Worm (Caenorhabditis elegans): ENCODE data around the gene K05B2.4.

DNA sequence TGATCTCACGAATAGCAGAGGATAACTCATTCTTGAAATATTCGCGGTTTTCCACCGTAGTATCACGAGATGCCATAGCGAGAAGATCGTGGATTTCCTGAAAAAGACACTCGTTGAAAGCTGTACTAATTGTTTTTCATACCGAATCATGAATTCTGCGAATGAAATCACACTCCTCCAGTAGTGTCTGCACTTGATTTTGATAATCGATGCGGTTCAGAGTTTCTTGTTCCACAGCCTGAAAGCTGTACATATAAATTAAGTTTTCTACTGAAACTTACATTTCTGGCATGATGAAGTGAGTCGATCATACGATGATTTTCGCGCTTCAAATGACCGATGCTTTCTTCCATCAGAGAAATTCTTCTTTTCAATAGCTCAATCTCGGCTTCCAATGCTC is 6.3 kb downstream of the K05B2.4 start:
- TF ChIP-seq lin-39 (tag; optimal IDR thresholded peaks at IDR 0.05) (no peak), aly-2 (tag; optimal IDR thresholded peaks at IDR 0.05) (no peak), ceh-32 (tag; optimal IDR thresholded peaks at IDR 0.05; ENCODE audit: poor library complexity) (no peak), duxl-1 (tag; optimal IDR thresholded peaks at IDR 0.05; ENCODE audit: poor library complexity) (no peak)

All from whole organism, L4 larva.